Worm (Caenorhabditis elegans) whole organism, midembryonic: Measurements from ENCODE around the gene F19C6.5.

Source experiments
- T22C8.4 ChIP-seq: fragments of 200-800 bp; sonication (Bioruptor generic); IDR thresholded peaks from 2 replicates; pipeline ENCODE4 v1.3.6; 2022; ENCODE audit warnings: missing genetic modification characterization, missing compliant biosample characterization
- cog-1 ChIP-seq: sonication (generic microtip); optimal IDR thresholded peaks from 2 replicates; lab custom pipeline; 2016; ENCODE audit warnings: missing genetic modification characterization, missing compliant biosample characterization
- flt-1 ChIP-seq: fragments of 200-800 bp; sonication (Bioruptor generic); IDR thresholded peaks from 2 replicates; pipeline ENCODE4 v1.3.6; 2022; ENCODE audit warnings: missing genetic modification characterization, missing compliant biosample characterization
- klf-2 ChIP-seq: fragments of 200-800 bp; sonication (Bioruptor generic); conservative IDR thresholded peaks from 2 replicates; pipeline ENCODE4 v1.3.6; 2022; ENCODE audit warnings: missing genetic modification reagents, missing genetic modification characterization, missing compliant biosample characterization
- med-1 ChIP-seq: sonication (generic microtip); optimal IDR thresholded peaks from 2 replicates; lab custom pipeline; 2017; ENCODE audit warnings: missing genetic modification characterization, mild to moderate bottlenecking, missing compliant biosample characterization, antibody characterized with exemption, missing genetic modification reagents; ENCODE audit not compliant: insufficient read depth
- ref-1 ChIP-seq: fragments of 200-800 bp; sonication (Bioruptor generic); conservative IDR thresholded peaks from 2 replicates; pipeline ENCODE4 v1.3.6; 2022; ENCODE audit warnings: missing genetic modification reagents, missing genetic modification characterization, missing compliant biosample characterization
- tab-1 ChIP-seq: fragments of 200-800 bp; sonication (Bioruptor generic); IDR thresholded peaks from 2 replicates; pipeline ENCODE4 v1.3.6; 2022; ENCODE audit warnings: missing genetic modification characterization, missing compliant biosample characterization
- ztf-23 ChIP-seq: fragments of 200-800 bp; sonication (Bioruptor generic); IDR thresholded peaks from 2 replicates; pipeline ENCODE4 v1.3.6; 2022; ENCODE audit warnings: missing genetic modification reagents, missing genetic modification characterization, missing compliant biosample characterization
- ztf-29 ChIP-seq: fragments of 200-800 bp; sonication (Bioruptor generic); IDR thresholded peaks from 2 replicates; pipeline ENCODE4 v1.3.6; 2022; ENCODE audit warnings: missing genetic modification reagents, missing genetic modification characterization, missing compliant biosample characterization

ce11 chrX:9948963-9949362 is 35.8 kb downstream of the F19C6.5 start, which contains the start of gene nas-37:
- TF ChIP-seq ref-1 (GFP tag; lab: Robert Waterston, UW) (no peak), cog-1 (tag; lab: Kevin White, UChicago) (no peak), flt-1 (GFP tag; lab: Robert Waterston, UW) (no peak), klf-2 (no peak), tab-1 (GFP tag; lab: Robert Waterston, UW) (no peak), T22C8.4 (GFP tag; lab: Robert Waterston, UW) (no peak), med-1 (GFP tag; lab: Kevin White, UChicago) (no peak), ztf-23 (GFP tag; lab: Robert Waterston, UW) (no peak), ztf-29 (GFP tag; lab: Robert Waterston, UW) (no peak)
